Fruit fly (Drosophila melanogaster) whole organism, embryonic: ENCODE results near the gene Gprk2.
A peak's percentile ranks its signal among the peaks of the same experiment; 100 is the strongest.

Experiments used
- Aef1 ChIP-seq: fragments of 200-800 bp; sonication (Bioruptor generic); IDR thresholded peaks from 3 replicates; pipeline ENCODE4 v1.3.6; 2022; ENCODE audit warnings: missing biosample characterization, missing genetic modification characterization
- Awh ChIP-seq: fragments of 200-800 bp; sonication (Bioruptor generic); IDR thresholded peaks from 2 replicates; pipeline ENCODE4, ENCODE4 v1.3.6; 2022; ENCODE audit warnings: missing biosample characterization, missing genetic modification characterization
- BtbVII ChIP-seq: fragments of 200-800 bp; sonication (Bioruptor generic); optimal IDR thresholded peaks from 3 replicates; lab custom pipeline; 2017; ENCODE audit warnings: missing biosample characterization, mild to moderate bottlenecking, missing genetic modification characterization
- C15 ChIP-seq: fragments of 200-800 bp; sonication (Bioruptor generic); IDR thresholded peaks from 3 replicates; pipeline ENCODE4 v1.3.6; 2022; ENCODE audit warnings: missing biosample characterization, missing genetic modification characterization
- CG11085 ChIP-seq: fragments of 200-800 bp; sonication (Bioruptor generic); IDR thresholded peaks from 2 replicates; pipeline ENCODE4 v1.3.6; 2022; ENCODE audit warnings: missing biosample characterization, missing genetic modification characterization
- CG12236 ChIP-seq: fragments of 200-800 bp; sonication (Bioruptor generic); optimal IDR thresholded peaks from 2 replicates; lab custom pipeline; 2016; ENCODE audit warnings: missing biosample characterization, missing genetic modification characterization
- CG12391 ChIP-seq: fragments of 200-800 bp; sonication (Bioruptor generic); optimal IDR thresholded peaks from 3 replicates; lab custom pipeline; 2018; ENCODE audit warnings: missing biosample characterization, mild to moderate bottlenecking, missing genetic modification characterization, moderate library complexity
- CG12744 ChIP-seq: fragments of 200-800 bp; sonication (Bioruptor generic); optimal IDR thresholded peaks from 2 replicates; lab custom pipeline; 2016; ENCODE audit warnings: missing biosample characterization, missing genetic modification characterization
- CG14014 ChIP-seq: fragments of 200-800 bp; sonication (Bioruptor generic); IDR thresholded peaks from 2 replicates; pipeline ENCODE4 v1.3.6; 2022; ENCODE audit warnings: missing biosample characterization, missing genetic modification characterization
- CG17361 ChIP-seq: fragments of 200-800 bp; sonication (Bioruptor generic); IDR thresholded peaks from 3 replicates; pipeline ENCODE4 v1.3.6; 2022; ENCODE audit warnings: missing biosample characterization, missing genetic modification characterization
- CG2678 ChIP-seq: fragments of 200-800 bp; sonication (Bioruptor generic); optimal IDR thresholded peaks from 3 replicates; lab custom pipeline; 2019; ENCODE audit warnings: missing biosample characterization, mild to moderate bottlenecking, missing genetic modification characterization, moderate library complexity
- CG30020 ChIP-seq: fragments of 200-800 bp; optimal IDR thresholded peaks from 2 replicates; lab custom pipeline; 2019; ENCODE audit warnings: missing biosample characterization, mild to moderate bottlenecking, missing genetic modification characterization, moderate library complexity
- CG34376 ChIP-seq: fragments of 200-800 bp; sonication (Bioruptor generic); optimal IDR thresholded peaks from 2 replicates; lab custom pipeline; 2018; ENCODE audit warnings: missing biosample characterization, mild to moderate bottlenecking, missing genetic modification characterization
- CG7372 ChIP-seq: fragments of 200-800 bp; sonication (Bioruptor generic); IDR thresholded peaks from 2 replicates; pipeline ENCODE4 v1.3.6; 2022; ENCODE audit warnings: missing biosample characterization, missing genetic modification characterization
- CG7556 ChIP-seq: fragments of 200-800 bp; sonication (Bioruptor generic); optimal IDR thresholded peaks from 2 replicates; lab custom pipeline; 2017; ENCODE audit warnings: missing biosample characterization, mild to moderate bottlenecking, missing genetic modification characterization
- CG8765 ChIP-seq: fragments of 200-800 bp; sonication (Bioruptor generic); IDR thresholded peaks from 2 replicates; pipeline ENCODE4 v1.3.6; 2022; ENCODE audit warnings: missing biosample characterization, missing genetic modification characterization
- CG9609 ChIP-seq: fragments of 200-800 bp; sonication (Bioruptor generic); optimal IDR thresholded peaks from 3 replicates; lab custom pipeline; 2016; ENCODE audit warnings: missing biosample characterization, missing genetic modification characterization
- CkIIα-i1 ChIP-seq: fragments of 200-800 bp; sonication (Bioruptor generic); IDR thresholded peaks from 2 replicates; pipeline ENCODE4 v1.3.6; 2022; ENCODE audit warnings: missing biosample characterization, missing genetic modification characterization
- Ets65A ChIP-seq: fragments of 200-800 bp; sonication (Bioruptor generic); peaks from one replicate; lab custom pipeline; 2016; ENCODE audit warnings: missing biosample characterization, missing genetic modification characterization
- Fer3 ChIP-seq: fragments of 200-800 bp; sonication (Bioruptor generic); optimal IDR thresholded peaks from 2 replicates; lab custom pipeline; 2018; ENCODE audit warnings: missing biosample characterization, mild to moderate bottlenecking, missing genetic modification characterization, moderate library complexity
- Gsc ChIP-seq: fragments of 200-800 bp; sonication (Bioruptor generic); IDR thresholded peaks from 2 replicates; pipeline ENCODE4 v1.3.6; 2022; ENCODE audit warnings: missing biosample characterization, missing genetic modification characterization
- HLH4C ChIP-seq: fragments of 200-800 bp; sonication (Bioruptor generic); IDR thresholded peaks from 3 replicates; pipeline ENCODE4 v1.3.6; 2022; ENCODE audit warnings: missing biosample characterization, missing genetic modification characterization; ENCODE audit not compliant: partially characterized antibody
- HLHmδ ChIP-seq: fragments of 200-800 bp; sonication (Bioruptor generic); optimal IDR thresholded peaks from 2 replicates; lab custom pipeline; 2018; ENCODE audit warnings: missing biosample characterization, mild to moderate bottlenecking, missing genetic modification characterization, moderate library complexity
- Hand ChIP-seq: fragments of 200-800 bp; sonication (Bioruptor generic); optimal IDR thresholded peaks from 2 replicates; lab custom pipeline; 2017; ENCODE audit warnings: mild to moderate bottlenecking, missing biosample characterization, missing genetic modification reagents, missing genetic modification characterization
- Hmr ChIP-seq: fragments of 200-800 bp; sonication (Bioruptor generic); optimal IDR thresholded peaks from 3 replicates; lab custom pipeline; 2017; ENCODE audit warnings: mild to moderate bottlenecking, missing biosample characterization, missing genetic modification reagents, missing genetic modification characterization
- Lim3 ChIP-seq: fragments of 200-800 bp; sonication (Bioruptor generic); IDR thresholded peaks from 2 replicates; pipeline ENCODE4 v1.3.6; 2022; ENCODE audit warnings: missing biosample characterization, missing genetic modification characterization
- NC2β ChIP-seq: fragments of 200-800 bp; sonication (Bioruptor generic); optimal IDR thresholded peaks from 2 replicates; lab custom pipeline; 2016; ENCODE audit warnings: missing biosample characterization, missing genetic modification characterization
- Nf-YC ChIP-seq: fragments of 200-800 bp; optimal IDR thresholded peaks from 3 replicates; lab custom pipeline; 2019; ENCODE audit warnings: missing biosample characterization, mild to moderate bottlenecking, missing genetic modification characterization, moderate library complexity
- TFAM ChIP-seq: fragments of 200-800 bp; sonication (Bioruptor generic); optimal IDR thresholded peaks from 2 replicates; lab custom pipeline; 2017; ENCODE audit warnings: missing biosample characterization, missing genetic modification characterization, inconsistent platforms
- al ChIP-seq: fragments of 200-800 bp; sonication (Bioruptor generic); IDR thresholded peaks from 2 replicates; pipeline ENCODE4 v1.3.6; 2022; ENCODE audit warnings: missing biosample characterization, missing genetic modification characterization
- bigmax ChIP-seq: fragments of 200-800 bp; sonication (Bioruptor generic); optimal IDR thresholded peaks from 2 replicates; lab custom pipeline; 2018; ENCODE audit warnings: missing biosample characterization, mild to moderate bottlenecking, missing genetic modification characterization
- dan ChIP-seq: fragments of 200-800 bp; sonication (Bioruptor generic); IDR thresholded peaks from 2 replicates; pipeline ENCODE4 v1.3.6; 2022; ENCODE audit warnings: missing biosample characterization, missing genetic modification characterization
- en ChIP-seq: fragments of 200-800 bp; sonication (Bioruptor generic); optimal IDR thresholded peaks from 2 replicates; lab custom pipeline; 2016; ENCODE audit warnings: missing biosample characterization, missing genetic modification characterization
- fd3F ChIP-seq: fragments of 200-800 bp; sonication (Bioruptor generic); optimal IDR thresholded peaks from 2 replicates; lab custom pipeline; 2018; ENCODE audit warnings: missing biosample characterization, mild to moderate bottlenecking, missing genetic modification characterization, moderate library complexity
- hb ChIP-seq: fragments of 200-800 bp; sonication (Bioruptor generic); IDR thresholded peaks from 3 replicates; pipeline ENCODE4 v1.3.6; 2022; ENCODE audit warnings: missing biosample characterization, missing genetic modification characterization; ENCODE audit not compliant: partially characterized antibody
- hbn ChIP-seq: fragments of 200-800 bp; sonication (Bioruptor generic); IDR thresholded peaks from 2 replicates; pipeline ENCODE4 v1.3.6; 2022; ENCODE audit warnings: missing biosample characterization, missing genetic modification characterization; ENCODE audit not compliant: partially characterized antibody
- lab ChIP-seq: fragments of 200-800 bp; sonication (Bioruptor generic); optimal IDR thresholded peaks from 3 replicates; lab custom pipeline; 2017; ENCODE audit warnings: missing biosample characterization, missing genetic modification characterization, mild to moderate bottlenecking, moderate library complexity, missing genetic modification reagents
- lov ChIP-seq, 2 experiments: fragments of 200-800 bp in 1 of 2; fragments of >200 bp in 1 of 2; sonication (Bioruptor generic) in 1 of 2; IDR thresholded peaks in 1 of 2; optimal IDR thresholded peaks in 1 of 2; 2 replicates in 1 of 2; 3 replicates in 1 of 2; pipeline versions ENCODE4 v1.3.6 to Lab custom; 2017 to 2022; ENCODE audit warnings: missing biosample characterization in 1 of 2, missing genetic modification characterization in 1 of 2
- nerfin-1 ChIP-seq: fragments of 200-800 bp; sonication (Bioruptor generic); optimal IDR thresholded peaks from 3 replicates; lab custom pipeline; 2019; ENCODE audit warnings: missing biosample characterization, mild to moderate bottlenecking, missing genetic modification characterization, moderate library complexity
- org-1 ChIP-seq: fragments of 200-800 bp; sonication (Bioruptor generic); optimal IDR thresholded peaks from 2 replicates; lab custom pipeline; 2017; ENCODE audit warnings: missing biosample characterization, missing genetic modification characterization
- peb ChIP-seq: fragments of 200-800 bp; sonication (Bioruptor generic); IDR thresholded peaks from 2 replicates; pipeline ENCODE4 v1.3.6; 2022; ENCODE audit warnings: missing biosample characterization, missing genetic modification characterization
- sima ChIP-seq: fragments of 200-800 bp; sonication (Bioruptor generic); optimal IDR thresholded peaks from 2 replicates; lab custom pipeline; 2016; ENCODE audit warnings: missing biosample characterization, missing genetic modification characterization
- slp2 ChIP-seq: fragments of 200-800 bp; sonication (Bioruptor generic); optimal IDR thresholded peaks from 2 replicates; lab custom pipeline; 2016; ENCODE audit warnings: missing biosample characterization, missing genetic modification characterization
- unpg ChIP-seq: fragments of 200-800 bp; sonication (Bioruptor generic); optimal IDR thresholded peaks from 3 replicates; lab custom pipeline; 2018; ENCODE audit warnings: missing biosample characterization, mild to moderate bottlenecking, missing genetic modification characterization, moderate library complexity
- yki ChIP-seq: fragments of >200 bp; optimal IDR thresholded peaks from 3 replicates; lab custom pipeline; 2018
- zen ChIP-seq: fragments of 200-800 bp; sonication (Bioruptor generic); optimal IDR thresholded peaks from 3 replicates; lab custom pipeline; 2018; ENCODE audit warnings: missing biosample characterization, mild to moderate bottlenecking, missing genetic modification characterization, moderate library complexity
- zfh1 ChIP-seq: fragments of 200-800 bp; sonication (Bioruptor generic); IDR thresholded peaks from 3 replicates; pipeline ENCODE4 v1.3.6; 2022; ENCODE audit warnings: missing biosample characterization, missing genetic modification characterization

Gene Gprk2

dm6 chr3R:31372127-31372526, 32.9 kb upstream of the Gprk2 start, which contains the start of gene gskt:
Gene gskt, plus strand, starts transcription at chr3R:31372427.
- no peak for TF ChIP-seq CG34376 (GFP tag; lab: Kevin White, UChicago)
- TF ChIP-seq CkIIα-i1 (GFP tag; lab: Robert Waterston, UW) = no peak
- TF ChIP-seq NC2β (GFP tag; lab: Kevin White, UChicago) = no peak
- no peak for TF ChIP-seq CG11085 (GFP tag; lab: Robert Waterston, UW)
- no peak for TF ChIP-seq CG7556
- no peak for TF ChIP-seq Gsc (GFP tag; lab: Robert Waterston, UW)
- TF ChIP-seq, all 482 proteins: peak for 0

- TF ChIP-seq lov (optimal IDR thresholded peaks at IDR 0.05; lab: Kevin White, UChicago) = no peak
- 0 out of 3 replicates have a peak, but pooled peaks have one; percentile 28 for TF ChIP-seq lov (GFP tag; IDR thresholded peaks at IDR 0.05; lab: Robert Waterston, UW)
- TF ChIP-seq CG2678 = no peak
- TF ChIP-seq yki (lab: Kevin White, UChicago) = no peak
- no peak for TF ChIP-seq nerfin-1 (tag; lab: Kevin White, UChicago)
- no peak for TF ChIP-seq Hmr
- peak; percentile 82 for TF ChIP-seq CG7372 (GFP tag; lab: Robert Waterston, UW)
- no peak for TF ChIP-seq hb
- no peak for TF ChIP-seq zen (tag; lab: Kevin White, UChicago)
- 0 out of 3 replicates have a peak, but pooled peaks have one; percentile 9 for TF ChIP-seq HLH4C (GFP tag; lab: Robert Waterston, UW)
- TF ChIP-seq Ets65A (GFP tag; lab: Kevin White, UChicago) = peak; percentile 62
- no peak for TF ChIP-seq al (GFP tag; lab: Robert Waterston, UW)
- TF ChIP-seq C15 (GFP tag; lab: Robert Waterston, UW) = no peak
- TF ChIP-seq zfh1 (GFP tag; lab: Robert Waterston, UW) = 0 out of 3 replicates have a peak, but pooled peaks have one; percentile 39
- no peak for TF ChIP-seq hbn (GFP tag; lab: Robert Waterston, UW)
- no peak for TF ChIP-seq CG12236 (GFP tag; lab: Kevin White, UChicago)
- TF ChIP-seq Hand (GFP tag; lab: Kevin White, UChicago) = no peak
- no peak for TF ChIP-seq peb
- TF ChIP-seq lab (GFP tag; lab: Kevin White, UChicago) = no peak
Observed at dm6 chr3R:31380489-31380888, 24.6 kb upstream of the Gprk2 start.

- TF ChIP-seq CG12391 (tag; lab: Kevin White, UChicago) (peak; percentile 67), CG14014 (GFP tag; lab: Robert Waterston, UW) (peak; percentile 47; the same call in 1 of the 2 replicates), Aef1 (GFP tag; lab: Robert Waterston, UW) (no peak), CG30020 (tag; lab: Kevin White, UChicago) (no peak), CG12744 (no peak), CG8765 (GFP tag; lab: Robert Waterston, UW) (0 out of 2 replicates have a peak, but pooled peaks have one; percentile 9), CkIIα-i1 (GFP tag; lab: Robert Waterston, UW) (no peak), HLHmδ (GFP tag; lab: Kevin White, UChicago) (no peak), Hmr (peak; percentile 85), NC2β (GFP tag; lab: Kevin White, UChicago) (peak; percentile 33), en (GFP tag; lab: Kevin White, UChicago) (no peak), BtbVII (GFP tag; lab: Kevin White, UChicago) (no peak), fd3F (GFP tag; lab: Kevin White, UChicago) (peak; percentile 12), TFAM (GFP tag; lab: Kevin White, UChicago) (no peak), Fer3 (peak; percentile 55), CG9609 (GFP tag; lab: Kevin White, UChicago) (peak; percentile 73), Nf-YC (no peak), org-1 (GFP tag; lab: Kevin White, UChicago) (no peak), bigmax (GFP tag; lab: Kevin White, UChicago) (no peak), lab (GFP tag; lab: Kevin White, UChicago) (peak; percentile 64), slp2 (peak; percentile 42), CG17361 (GFP tag; lab: Robert Waterston, UW) (0 out of 3 replicates have a peak, but pooled peaks have one; percentile 9), sima (GFP tag; lab: Kevin White, UChicago) (no peak), unpg (GFP tag; lab: Kevin White, UChicago) (peak; percentile 75), dan (GFP tag; lab: Robert Waterston, UW) (no peak), hbn (GFP tag; lab: Robert Waterston, UW) (no peak), Awh (GFP tag; lab: Robert Waterston, UW) (0 out of 2 replicates have a peak, but pooled peaks have one; percentile 44), Lim3 (GFP tag; lab: Robert Waterston, UW) (no peak)
Observed at dm6 chr3R:31381216-31381688, 23.8 kb upstream of the Gprk2 start.
